Worm (Caenorhabditis elegans) whole organism, L1 larva: ENCODE data around the gene Y47D7A.18.

Source experiments
- ces-1 ChIP-seq: fragments of 150-350 bp; optimal IDR thresholded peaks from 2 replicates; lab custom pipeline; 2014; ENCODE audit warnings: missing biosample characterization, missing genetic modification reagents, missing genetic modification characterization
- lin-13 ChIP-seq: fragments of 150-350 bp; optimal IDR thresholded peaks from 2 replicates; lab custom pipeline; 2014; ENCODE audit warnings: missing biosample characterization, missing genetic modification reagents, missing genetic modification characterization
- lir-3 ChIP-seq: sonication (generic microtip); optimal IDR thresholded peaks from 2 replicates; lab custom pipeline; 2016; ENCODE audit warnings: mild to moderate bottlenecking, missing genetic modification characterization, moderate library complexity, missing compliant biosample characterization; ENCODE audit not compliant: poor library complexity
- nhr-237 ChIP-seq: fragments of 150-350 bp; optimal IDR thresholded peaks from 2 replicates; lab custom pipeline; 2014; ENCODE audit warnings: missing biosample characterization, missing genetic modification characterization
- nhr-71 ChIP-seq: sonication (generic microtip); optimal IDR thresholded peaks from 2 replicates; lab custom pipeline; 2016; ENCODE audit warnings: mild to moderate bottlenecking, missing genetic modification characterization, moderate library complexity, missing compliant biosample characterization
- rnt-1 ChIP-seq: sonication (generic microtip); optimal IDR thresholded peaks from 2 replicates; lab custom pipeline; 2016; ENCODE audit warnings: mild to moderate bottlenecking, missing genetic modification characterization, moderate library complexity, missing compliant biosample characterization
- snpc-4 ChIP-seq: fragments of 150-350 bp; optimal IDR thresholded peaks from 2 replicates; lab custom pipeline; 2014; ENCODE audit warnings: missing biosample characterization, missing genetic modification characterization
- ztf-4 ChIP-seq: fragments of 150-350 bp; optimal IDR thresholded peaks from 2 replicates; lab custom pipeline; 2014; ENCODE audit warnings: missing biosample characterization, missing genetic modification characterization

DNA sequence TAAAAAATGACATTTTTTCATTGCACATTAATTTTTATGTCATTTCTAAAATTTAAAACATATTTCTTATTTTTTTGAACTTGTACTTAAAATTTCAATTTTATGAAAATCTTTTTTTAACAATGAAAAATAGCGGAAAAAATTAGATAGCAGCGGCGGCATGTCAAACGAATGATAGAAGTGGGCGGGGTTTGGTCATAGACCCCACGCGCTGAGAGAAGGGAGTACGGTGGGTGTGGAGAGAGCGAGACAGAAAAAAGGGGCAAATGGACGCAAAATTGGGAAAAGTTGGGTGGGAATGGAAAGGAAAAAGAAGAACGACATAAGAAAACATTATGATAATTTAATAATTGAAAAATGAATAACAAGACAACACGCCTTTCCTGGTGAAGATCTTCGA, 28.7 kb downstream of the Y47D7A.18 start:
- TF ChIP-seq rnt-1 (no peak), nhr-71 (no peak), lin-13 (no peak), ces-1 (GFP tag; lab: Kevin White, UChicago) (no peak), lir-3 (tag; lab: Kevin White, UChicago) (no peak), snpc-4 (no peak), ztf-4 (no peak), nhr-237 (tag; lab: Kevin White, UChicago) (no peak)
